Worm (Caenorhabditis elegans) whole organism, late embryonic: ENCODE measurements around the gene K09C8.2.

Experiments
- K02D7.2 ChIP-seq: sonication (generic microtip); optimal IDR thresholded peaks from 2 replicates; lab custom pipeline; 2017; ENCODE audit warnings: mild to moderate bottlenecking, missing genetic modification characterization, missing compliant biosample characterization
- T23F11.4 ChIP-seq: fragments of 200-800 bp; sonication (Bioruptor generic); optimal IDR thresholded peaks from 2 replicates; lab custom pipeline; 2018; ENCODE audit warnings: mild to moderate bottlenecking, missing genetic modification characterization, missing compliant biosample characterization
- ahr-1 ChIP-seq: sonication (generic microtip); optimal IDR thresholded peaks from 2 replicates; lab custom pipeline; 2016; ENCODE audit warnings: missing genetic modification characterization, missing compliant biosample characterization
- ama-1 ChIP-seq: fragments of 150-350 bp; optimal IDR thresholded peaks from 2 replicates; lab custom pipeline; 2014
- ceh-14 ChIP-seq: sonication (generic microtip); optimal IDR thresholded peaks from 2 replicates; lab custom pipeline; 2016; ENCODE audit warnings: missing genotype, missing genetic modification characterization, missing compliant biosample characterization
- ceh-2 ChIP-seq: sonication (generic microtip); optimal IDR thresholded peaks from 2 replicates; lab custom pipeline; 2016; ENCODE audit warnings: missing genotype, missing genetic modification characterization, missing compliant biosample characterization
- ceh-24 ChIP-seq: sonication (generic microtip); optimal IDR thresholded peaks from 2 replicates; lab custom pipeline; 2016; ENCODE audit warnings: mild to moderate bottlenecking, missing genetic modification characterization, missing compliant biosample characterization
- ceh-30 ChIP-seq: fragments of 150-350 bp; optimal IDR thresholded peaks from 2 replicates; lab custom pipeline; 2014; ENCODE audit warnings: missing biosample characterization, missing genetic modification characterization
- ceh-31 ChIP-seq: sonication (generic microtip); optimal IDR thresholded peaks from 2 replicates; lab custom pipeline; 2016; ENCODE audit warnings: missing genetic modification characterization, missing compliant biosample characterization
- ceh-34 ChIP-seq: sonication (generic microtip); optimal IDR thresholded peaks from 2 replicates; lab custom pipeline; 2016; ENCODE audit warnings: mild to moderate bottlenecking, missing genetic modification characterization, missing compliant biosample characterization
- ceh-45 ChIP-seq: fragments of 200-800 bp; sonication (Bioruptor generic); IDR thresholded peaks from 2 replicates; pipeline ENCODE4 v1.3.6; 2022; ENCODE audit warnings: missing genetic modification reagents, missing genetic modification characterization, missing compliant biosample characterization
- ceh-48 ChIP-seq: sonication (generic microtip); optimal IDR thresholded peaks from 2 replicates; lab custom pipeline; 2016; ENCODE audit warnings: missing genetic modification characterization, inconsistent platforms, missing compliant biosample characterization
- che-1 ChIP-seq: sonication (generic microtip); optimal IDR thresholded peaks from 2 replicates; lab custom pipeline; 2016; ENCODE audit warnings: mild to moderate bottlenecking, missing genetic modification characterization, missing compliant biosample characterization
- dmd-4 ChIP-seq: sonication (generic microtip); optimal IDR thresholded peaks from 2 replicates; lab custom pipeline; 2016; ENCODE audit warnings: borderline replicate concordance, missing genetic modification characterization, missing compliant biosample characterization
- dve-1 ChIP-seq: sonication (generic microtip); optimal IDR thresholded peaks from 2 replicates; lab custom pipeline; 2017; ENCODE audit warnings: antibody characterized with exemption, mild to moderate bottlenecking, missing genetic modification characterization, missing compliant biosample characterization
- elt-2 ChIP-seq: sonication (generic microtip); optimal IDR thresholded peaks from 2 replicates; lab custom pipeline; 2016; ENCODE audit warnings: missing genetic modification reagents, missing genetic modification characterization, missing compliant biosample characterization
- ets-4 ChIP-seq: sonication (generic microtip); optimal IDR thresholded peaks from 2 replicates; lab custom pipeline; 2016; ENCODE audit warnings: missing genetic modification characterization, missing compliant biosample characterization
- fax-1 ChIP-seq: sonication (generic microtip); optimal IDR thresholded peaks from 2 replicates; lab custom pipeline; 2016; ENCODE audit warnings: missing genotype, missing genetic modification characterization, missing compliant biosample characterization
- fkh-10 ChIP-seq: fragments of 150-350 bp; optimal IDR thresholded peaks from 2 replicates; lab custom pipeline; 2014; ENCODE audit warnings: missing biosample characterization, missing genetic modification reagents, missing genetic modification characterization
- fkh-6 ChIP-seq: sonication (generic microtip); optimal IDR thresholded peaks from 2 replicates; lab custom pipeline; 2016; ENCODE audit warnings: missing genetic modification characterization, missing compliant biosample characterization
- hlh-13 ChIP-seq: fragments of 200-800 bp; sonication (Bioruptor generic); optimal IDR thresholded peaks from 2 replicates; lab custom pipeline; 2018; ENCODE audit warnings: mild to moderate bottlenecking, missing genetic modification characterization, missing compliant biosample characterization
- hlh-15 ChIP-seq: sonication (generic microtip); optimal IDR thresholded peaks from 2 replicates; lab custom pipeline; 2016; ENCODE audit warnings: missing genetic modification characterization, missing compliant biosample characterization
- hlh-30 ChIP-seq: sonication (generic microtip); optimal IDR thresholded peaks from 2 replicates; lab custom pipeline; 2017; ENCODE audit warnings: antibody characterized with exemption, missing genetic modification characterization, missing compliant biosample characterization; ENCODE audit not compliant: insufficient read depth
- hlh-6 ChIP-seq: sonication (generic microtip); optimal IDR thresholded peaks from 2 replicates; lab custom pipeline; 2016; ENCODE audit warnings: missing genotype, missing genetic modification characterization, missing compliant biosample characterization
- hlh-8 ChIP-seq: sonication (generic microtip); optimal IDR thresholded peaks from 2 replicates; lab custom pipeline; 2016; ENCODE audit warnings: missing genotype, missing genetic modification characterization, missing compliant biosample characterization
- lim-6 ChIP-seq: sonication (generic microtip); optimal IDR thresholded peaks from 2 replicates; lab custom pipeline; 2016; ENCODE audit warnings: missing genetic modification characterization, missing compliant biosample characterization
- lin-11 ChIP-seq: fragments of 200-800 bp; sonication (Bioruptor generic); optimal IDR thresholded peaks from 2 replicates; lab custom pipeline; 2018; ENCODE audit warnings: mild to moderate bottlenecking, missing genetic modification characterization, missing compliant biosample characterization
- mec-3 ChIP-seq: sonication (generic microtip); optimal IDR thresholded peaks from 2 replicates; lab custom pipeline; 2016; ENCODE audit warnings: borderline replicate concordance, missing genetic modification characterization, missing compliant biosample characterization
- nhr-232 ChIP-seq: sonication (generic microtip); optimal IDR thresholded peaks from 2 replicates; lab custom pipeline; 2016; ENCODE audit warnings: missing genetic modification characterization, missing compliant biosample characterization
- npax-4 ChIP-seq: sonication (generic microtip); optimal IDR thresholded peaks from 2 replicates; lab custom pipeline; 2016; ENCODE audit warnings: missing genetic modification characterization, missing compliant biosample characterization
- odd-2 ChIP-seq: sonication (generic microtip); optimal IDR thresholded peaks from 2 replicates; lab custom pipeline; 2017; ENCODE audit warnings: antibody characterized with exemption, mild to moderate bottlenecking, missing genetic modification characterization, missing compliant biosample characterization
- pax-1 ChIP-seq: fragments of 150-350 bp; optimal IDR thresholded peaks from 2 replicates; lab custom pipeline; 2014; ENCODE audit warnings: missing biosample characterization, missing genetic modification characterization
- pha-2 ChIP-seq: sonication (generic microtip); optimal IDR thresholded peaks from 2 replicates; lab custom pipeline; 2017; ENCODE audit warnings: mild to moderate bottlenecking, missing genetic modification characterization, missing compliant biosample characterization
- pha-4 ChIP-seq: fragments of 150-350 bp; optimal IDR thresholded peaks from 2 replicates; lab custom pipeline; 2018; ENCODE audit warnings: missing biosample characterization, missing genetic modification reagents, missing genetic modification characterization
- pqm-1 ChIP-seq: sonication (generic microtip); optimal IDR thresholded peaks from 2 replicates; lab custom pipeline; 2016; ENCODE audit warnings: missing genetic modification characterization, missing compliant biosample characterization
- ref-2 ChIP-seq: sonication (generic microtip); optimal IDR thresholded peaks from 2 replicates; lab custom pipeline; 2016; ENCODE audit warnings: missing genetic modification characterization, missing compliant biosample characterization
- sox-4 ChIP-seq: sonication (generic microtip); optimal IDR thresholded peaks from 2 replicates; lab custom pipeline; 2017; ENCODE audit warnings: mild to moderate bottlenecking, missing genetic modification characterization, inconsistent platforms, missing compliant biosample characterization
- syd-9 ChIP-seq: sonication (generic microtip); optimal IDR thresholded peaks from 2 replicates; lab custom pipeline; 2016; ENCODE audit warnings: mild to moderate bottlenecking, missing genetic modification characterization, moderate library complexity, missing compliant biosample characterization
- tbx-2 ChIP-seq: sonication (generic microtip); optimal IDR thresholded peaks from 2 replicates; lab custom pipeline; 2016; ENCODE audit warnings: missing genetic modification characterization, missing compliant biosample characterization
- tbx-7 ChIP-seq: sonication (generic microtip); optimal IDR thresholded peaks from 2 replicates; lab custom pipeline; 2016; ENCODE audit warnings: missing genotype, missing genetic modification characterization, missing compliant biosample characterization
- unc-42 ChIP-seq: sonication (generic microtip); optimal IDR thresholded peaks from 2 replicates; lab custom pipeline; 2016; ENCODE audit warnings: missing genotype, missing genetic modification characterization, missing compliant biosample characterization
- unc-86 ChIP-seq: sonication (generic microtip); optimal IDR thresholded peaks from 2 replicates; lab custom pipeline; 2016; ENCODE audit warnings: missing genetic modification characterization, missing compliant biosample characterization
- zip-5 ChIP-seq: sonication (generic microtip); optimal IDR thresholded peaks from 2 replicates; lab custom pipeline; 2016; ENCODE audit warnings: missing genetic modification characterization, missing compliant biosample characterization

The K09C8.2 gene

ce11 chrX:10963453-10964046 is 4.3 kb downstream of the K09C8.2 start, which contains the start of gene nas-10 (continued):
- TF ChIP-seq tbx-7 (tag; lab: Kevin White, UChicago) (peak; percentile 21), pha-2 (tag; lab: Kevin White, UChicago) (peak; percentile 57), ceh-24 (peak; percentile 44), syd-9 (tag; lab: Kevin White, UChicago) (peak; percentile 82), lim-6 (tag; lab: Kevin White, UChicago) (peak; percentile 46), K02D7.2 (tag; lab: Kevin White, UChicago) (peak; percentile 81), unc-86 (tag; lab: Kevin White, UChicago) (peak; percentile 73), hlh-30 (tag; lab: Kevin White, UChicago) (peak; percentile 43), pax-1 (no peak), mec-3 (no peak), hlh-8 (tag; lab: Kevin White, UChicago) (peak; percentile 82), che-1 (tag; lab: Kevin White, UChicago) (peak; percentile 84), ceh-30 (no peak), T23F11.4 (peak; percentile 67), hlh-15 (tag; lab: Kevin White, UChicago) (peak; percentile 58), hlh-13 (GFP tag; lab: Kevin White, UChicago) (peak; percentile 64), ceh-34 (tag; lab: Kevin White, UChicago) (peak; percentile 82), ceh-14 (peak; percentile 60), pqm-1 (tag; lab: Kevin White, UChicago) (peak; percentile 49), tbx-2 (peak; percentile 80), hlh-6 (peak; percentile 70), ets-4 (tag; lab: Kevin White, UChicago) (peak; percentile 34), ref-2 (tag; lab: Kevin White, UChicago) (peak; percentile 58), fkh-6 (tag; lab: Kevin White, UChicago) (peak; percentile 81), ceh-48 (peak; percentile 71), ahr-1 (peak; percentile 39), odd-2 (peak; percentile 38), fax-1 (peak; percentile 77), zip-5 (tag; lab: Kevin White, UChicago) (peak; percentile 58), sox-4 (tag; lab: Kevin White, UChicago) (peak; percentile 83), pha-4 (tag; lab: Kevin White, UChicago) (no peak), ceh-2 (tag; lab: Kevin White, UChicago) (peak; percentile 75), ceh-45 (GFP tag; lab: Robert Waterston, UW) (peak; percentile 82), dve-1 (tag; lab: Kevin White, UChicago) (peak; percentile 40), lin-11 (tag; lab: Kevin White, UChicago) (peak; percentile 73), elt-2 (tag; lab: Kevin White, UChicago) (peak; percentile 84), ama-1 (lab: Kevin White, UChicago) (no peak), nhr-232 (peak; percentile 70), npax-4 (tag; lab: Kevin White, UChicago) (peak; percentile 68)

ce11 chrX:10965508-10965907 is 6.3 kb downstream of the K09C8.2 start:
- TF ChIP-seq K02D7.2 (tag; lab: Kevin White, UChicago) (no peak), tbx-7 (tag; lab: Kevin White, UChicago) (no peak), dmd-4 (no peak), fkh-10 (GFP tag; lab: Kevin White, UChicago) (no peak), ceh-31 (no peak), unc-42 (tag; lab: Kevin White, UChicago) (peak; percentile 60), lim-6 (tag; lab: Kevin White, UChicago) (no peak)
